Worm (Caenorhabditis elegans): ENCODE data around the gene srbc-82.

The srbc-82 gene

ce11 chrV:16300276-16300675 lies at the start of gene srbc-82:
srbc-82 (plus strand) TSS chrV:16300576.
- TF ChIP-seq nhr-21 (tag; optimal IDR thresholded peaks at IDR 0.05) (no peak), sma-3 (GFP tag; optimal IDR thresholded peaks at IDR 0.05) (no peak), ama-1 (optimal IDR thresholded peaks at IDR 0.05) (no peak), ztf-4 (tag; optimal IDR thresholded peaks at IDR 0.05) (no peak), unc-39 (tag; optimal IDR thresholded peaks at IDR 0.05) (no peak), ztf-11 (tag; optimal IDR thresholded peaks at IDR 0.05) (no peak), aly-2 (tag; optimal IDR thresholded peaks at IDR 0.05) (no peak), Y55F3AM.14 (GFP tag; optimal IDR thresholded peaks at IDR 0.05) (no peak), zag-1 (tag; optimal IDR thresholded peaks at IDR 0.05) (no peak), lin-13 (GFP tag; optimal IDR thresholded peaks at IDR 0.05) (no peak), unc-55 (GFP tag; optimal IDR thresholded peaks at IDR 0.05) (no peak), R02D3.7 (tag; optimal IDR thresholded peaks at IDR 0.05) (no peak), gmeb-1 (tag; optimal IDR thresholded peaks at IDR 0.05) (no peak), blmp-1 (tag; optimal IDR thresholded peaks at IDR 0.05; ENCODE audit: insufficient read depth) (no peak), nhr-12 (tag; optimal IDR thresholded peaks at IDR 0.05) (no peak)

ce11 chrV:16253687-16254086 lies 46.7 kb upstream of the srbc-82 start, which contains the start of gene gcy-20:
gcy-20 (minus strand) TSS chrV:16253787.
- no peak for TF ChIP-seq lin-11 (tag; optimal IDR thresholded peaks at IDR 0.05)
- TF ChIP-seq nhr-6 (tag; optimal IDR thresholded peaks at IDR 0.05) = no peak
- no peak for TF ChIP-seq blmp-1 (tag; optimal IDR thresholded peaks at IDR 0.05; ENCODE audit: insufficient read depth)
- TF ChIP-seq C34F6.9 (tag; optimal IDR thresholded peaks at IDR 0.05) = no peak
- no peak for TF ChIP-seq aly-2 (tag; optimal IDR thresholded peaks at IDR 0.05)
- no peak for TF ChIP-seq ztf-11 (tag; optimal IDR thresholded peaks at IDR 0.05)
- no peak for TF ChIP-seq sma-9 (GFP tag; optimal IDR thresholded peaks at IDR 0.05)
- TF ChIP-seq sma-9 (tag; optimal IDR thresholded peaks at IDR 0.05) = no peak
- TF ChIP-seq ZK546.5 (tag; optimal IDR thresholded peaks at IDR 0.05) = no peak
- no peak for TF ChIP-seq nhr-21 (tag; optimal IDR thresholded peaks at IDR 0.05)
- no peak for TF ChIP-seq ceh-16 (tag; optimal IDR thresholded peaks at IDR 0.05)
- no peak for TF ChIP-seq nhr-237 (tag; optimal IDR thresholded peaks at IDR 0.05)

ce11 chrV:16256395-16256794 lies 44.0 kb upstream of the srbc-82 start, which contains the start of gene bgnt-1.3:
bgnt-1.3 (minus strand) TSS chrV:16256495.
- TF ChIP-seq ceh-82 (tag; optimal IDR thresholded peaks at IDR 0.05) (no peak), nhr-12 (tag; optimal IDR thresholded peaks at IDR 0.05) (no peak), skn-1 (tag; optimal IDR thresholded peaks at IDR 0.05) (no peak), elt-1 (tag; optimal IDR thresholded peaks at IDR 0.05) (no peak), F13H6.1 (tag; optimal IDR thresholded peaks at IDR 0.05) (no peak), elt-3 (tag; optimal IDR thresholded peaks at IDR 0.05) (no peak), ztf-1 (GFP tag; conservative IDR thresholded peaks at IDR 0.05) (no peak), lin-13 (GFP tag; optimal IDR thresholded peaks at IDR 0.05) (no peak), Y55F3AM.14 (GFP tag; optimal IDR thresholded peaks at IDR 0.05) (no peak), ama-1 (optimal IDR thresholded peaks at IDR 0.05) (no peak)

DNA sequence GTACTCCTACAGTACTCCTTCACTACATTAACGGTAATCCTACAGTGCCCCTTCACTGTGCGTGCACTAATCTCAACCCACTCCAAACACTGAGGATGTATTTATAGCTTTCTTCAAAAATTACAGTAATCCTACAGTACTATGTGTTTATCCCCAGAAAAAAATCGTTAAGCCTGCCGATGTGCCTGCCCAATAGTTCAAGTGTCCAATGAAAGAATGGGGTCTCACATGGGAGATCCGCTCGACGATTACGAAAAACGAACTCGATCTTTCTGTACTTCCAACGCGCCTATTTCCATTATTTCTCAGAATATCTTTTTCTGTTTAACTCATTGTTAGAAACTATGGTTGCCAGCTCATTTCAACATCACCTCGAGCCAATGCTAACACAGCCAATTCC lies 42.2 kb upstream of the srbc-82 start, which contains the start of gene nhr-218:
nhr-218 (plus strand) TSS at position 301 of the 400 bp plus-strand sequence.
- no peak for TF ChIP-seq ceh-16 (tag; optimal IDR thresholded peaks at IDR 0.05)
- no peak for TF ChIP-seq nhr-129 (tag; optimal IDR thresholded peaks at IDR 0.05)
- no peak for TF ChIP-seq C34F6.9 (tag; optimal IDR thresholded peaks at IDR 0.05)
- no peak for TF ChIP-seq lin-39 (tag; optimal IDR thresholded peaks at IDR 0.05)
- TF ChIP-seq F13H6.1 (tag; optimal IDR thresholded peaks at IDR 0.05) = no peak
- TF ChIP-seq R02D3.7 (tag; optimal IDR thresholded peaks at IDR 0.05) = no peak
- TF ChIP-seq elt-1 (tag; optimal IDR thresholded peaks at IDR 0.05) = no peak
- TF ChIP-seq egl-27 (tag; optimal IDR thresholded peaks at IDR 0.05) = no peak
- no peak for TF ChIP-seq aly-2 (tag; optimal IDR thresholded peaks at IDR 0.05)
- TF ChIP-seq fos-1 (tag; optimal IDR thresholded peaks at IDR 0.05) = no peak

- TF ChIP-seq lin-13 (GFP tag; optimal IDR thresholded peaks at IDR 0.05) = no peak
- no peak for TF ChIP-seq sma-3 (GFP tag; optimal IDR thresholded peaks at IDR 0.05)
- TF ChIP-seq aly-2 (tag; optimal IDR thresholded peaks at IDR 0.05) = no peak
- no peak for TF ChIP-seq nhr-77 (tag; optimal IDR thresholded peaks at IDR 0.05)
- no peak for TF ChIP-seq fos-1 (tag; optimal IDR thresholded peaks at IDR 0.05)
- TF ChIP-seq F13H6.1 (tag; optimal IDR thresholded peaks at IDR 0.05) = no peak
- no peak for TF ChIP-seq nhr-23 (tag; optimal IDR thresholded peaks at IDR 0.05)
- no peak for TF ChIP-seq zag-1 (tag; optimal IDR thresholded peaks at IDR 0.05)
- TF ChIP-seq mdl-1 (tag; optimal IDR thresholded peaks at IDR 0.05) = no peak
- TF ChIP-seq R02D3.7 (tag; optimal IDR thresholded peaks at IDR 0.05) = no peak
- no peak for TF ChIP-seq egl-27 (tag; optimal IDR thresholded peaks at IDR 0.05)
- TF ChIP-seq nhr-11 (tag; optimal IDR thresholded peaks at IDR 0.05) = no peak
- TF ChIP-seq ZK546.5 (tag; optimal IDR thresholded peaks at IDR 0.05) = no peak
- TF ChIP-seq lin-11 (tag; optimal IDR thresholded peaks at IDR 0.05) = no peak
- TF ChIP-seq ztf-1 (GFP tag; conservative IDR thresholded peaks at IDR 0.05) = no peak
- TF ChIP-seq elt-1 (tag; optimal IDR thresholded peaks at IDR 0.05) = no peak
Observed at ce11 chrV:16259684-16260083, 40.7 kb upstream of the srbc-82 start, which contains the start of gene nhr-127. nhr-127 (plus strand) TSS chrV:16259984.

Data from whole organism, L2 larva.